Fruit fly (Drosophila melanogaster) S2 (cell line): ENCODE measurements around the gene PGS1.

Experiments used
- CG8478 ChIP-seq: fragments of >200 bp; optimal IDR thresholded peaks from 2 replicates; lab custom pipeline; 2018
- CTCF ChIP-seq, 2 experiments: fragments of >200 bp; optimal IDR thresholded peaks; 2 replicates each; lab custom pipeline; 2018

Gene PGS1

dm6 chr3R:18719767-18720341 is 26.0 kb downstream of the PGS1 start:
- TF ChIP-seq CTCF (optimal IDR thresholded peaks at IDR 0.05; lab: Kevin White, UChicago) (no peak), CG8478 (lab: Kevin White, UChicago) (no peak)

- TF ChIP-seq CG8478 (lab: Kevin White, UChicago) = no peak
- TF ChIP-seq CTCF (optimal IDR thresholded peaks at IDR 0.05; lab: Kevin White, UChicago) = no peak
Measured at dm6 chr3R:18707492-18707891, 38.3 kb downstream of the PGS1 start.

- TF ChIP-seq CG8478 (lab: Kevin White, UChicago) (no peak), CTCF (optimal IDR thresholded peaks at IDR 0.05; lab: Kevin White, UChicago) (no peak)
Measured at dm6 chr3R:18706289-18706688, 39.6 kb downstream of the PGS1 start.

- TF ChIP-seq CTCF (optimal IDR thresholded peaks at IDR 0.05; lab: Kevin White, UChicago) (no peak), CG8478 (lab: Kevin White, UChicago) (no peak)
Measured at dm6 chr3R:18705150-18705549, 40.7 kb downstream of the PGS1 start, which contains the start of the genes ChAT and VAChT. TSS of gene ChAT (plus strand) at chr3R:18705501. TSS of gene VAChT (plus strand) at chr3R:18705501.

- TF ChIP-seq CTCF (optimal IDR thresholded peaks at IDR 0.05; lab: Kevin White, UChicago) (no peak), CG8478 (lab: Kevin White, UChicago) (no peak)
Measured at dm6 chr3R:18703514-18703913, 42.3 kb downstream of the PGS1 start.

dm6 chr3R:18698855-18699569 is 46.8 kb downstream of the PGS1 start:
- no peak for TF ChIP-seq CTCF (optimal IDR thresholded peaks at IDR 0.05; lab: Kevin White, UChicago)
- no peak for TF ChIP-seq CG8478 (lab: Kevin White, UChicago)

- TF ChIP-seq CTCF (optimal IDR thresholded peaks at IDR 0.05; lab: Kevin White, UChicago) = no peak
- TF ChIP-seq CG8478 (lab: Kevin White, UChicago) = no peak
Measured at dm6 chr3R:18694952-18695351, 50.9 kb downstream of the PGS1 start, which contains the start of gene CG34282. TSS of gene CG34282 (plus strand) at chr3R:18695252.
